Fruit fly (Drosophila melanogaster): ENCODE measurements around the gene RpS17.

Gene RpS17

DNA sequence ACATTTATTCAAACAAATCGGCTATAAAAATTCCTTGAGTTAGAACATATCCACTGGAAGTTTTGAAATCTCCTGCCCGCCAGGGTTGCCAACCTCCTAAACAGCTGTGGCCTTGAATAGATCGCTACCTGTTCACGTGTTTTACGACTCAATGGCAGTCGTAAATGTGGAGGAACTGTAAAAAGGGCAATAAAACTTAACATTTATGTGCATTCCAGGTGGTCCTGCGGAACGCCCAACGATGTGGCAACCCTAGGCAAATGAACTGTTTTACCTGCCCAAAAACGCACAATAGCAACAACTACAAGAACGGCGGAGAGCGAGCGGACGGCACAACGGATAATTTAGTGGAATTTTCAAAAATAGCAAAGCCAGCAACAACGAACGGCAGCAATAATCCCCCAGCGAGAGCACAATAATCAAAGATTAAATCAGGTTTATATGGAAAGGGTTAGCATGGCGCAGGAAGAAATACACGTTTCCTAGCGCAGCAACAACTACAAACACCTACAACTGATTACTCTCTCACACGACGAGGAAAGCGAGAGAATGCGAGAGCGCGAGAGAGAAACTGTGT is 32.1 kb upstream of the RpS17 start:
- TF ChIP-seq CG8478 (optimal IDR thresholded peaks at IDR 0.05) (no peak), psq (optimal IDR thresholded peaks at IDR 0.05) (no peak), EcR (GFP tag; optimal IDR thresholded peaks at IDR 0.05) (no peak), pan (optimal IDR thresholded peaks at IDR 0.05) (no peak), usp (GFP tag; optimal IDR thresholded peaks at IDR 0.05) (no peak), Dll (optimal IDR thresholded peaks at IDR 0.05) (no peak)

DNA sequence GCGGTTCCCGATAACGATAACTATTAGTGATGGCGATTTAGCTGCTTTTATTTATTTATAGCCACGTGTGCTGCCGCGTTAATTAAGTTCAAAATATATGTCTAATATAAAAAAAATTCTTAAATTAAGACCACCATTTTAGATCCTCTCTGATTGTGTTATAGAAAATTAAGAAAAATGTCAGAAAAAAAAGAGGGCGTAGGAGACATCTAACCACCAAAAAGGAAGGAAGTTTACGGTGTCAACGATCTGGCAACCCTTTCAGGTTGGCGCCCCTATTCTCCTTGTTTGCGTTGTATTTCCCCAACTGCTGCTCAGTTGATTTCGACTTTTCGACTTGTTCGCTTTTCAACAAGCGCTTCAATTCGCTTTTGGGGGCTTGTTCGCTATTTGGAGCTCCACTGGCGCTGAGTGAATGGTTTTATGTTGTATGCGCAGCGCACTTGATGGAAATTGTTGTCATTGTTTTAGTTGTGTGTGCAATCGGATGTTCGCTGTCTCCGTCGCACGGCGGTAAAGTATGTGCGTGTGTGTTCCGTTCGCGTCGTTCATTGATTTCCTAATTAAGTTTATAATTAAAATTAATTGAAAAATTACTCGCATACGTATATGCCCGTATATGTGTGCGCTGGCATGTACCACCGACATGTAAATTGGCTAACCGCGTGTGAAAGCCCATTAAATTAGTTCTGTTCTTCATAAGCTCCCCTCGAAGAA is 31.3 kb upstream of the RpS17 start, which contains the start of the genes CG3434 and CG44838:
Gene CG3434, minus strand, starts transcription at position 25 of the 717 bp plus-strand sequence.
Gene CG44838, plus strand, starts transcription at position 276 of the 717 bp plus-strand sequence.
- TF ChIP-seq pan (optimal IDR thresholded peaks at IDR 0.05) (no peak), psq (optimal IDR thresholded peaks at IDR 0.05) (no peak), Dll (optimal IDR thresholded peaks at IDR 0.05) (no peak), EcR (GFP tag; optimal IDR thresholded peaks at IDR 0.05) (no peak), usp (GFP tag; optimal IDR thresholded peaks at IDR 0.05) (no peak), CG8478 (optimal IDR thresholded peaks at IDR 0.05) (no peak)

DNA sequence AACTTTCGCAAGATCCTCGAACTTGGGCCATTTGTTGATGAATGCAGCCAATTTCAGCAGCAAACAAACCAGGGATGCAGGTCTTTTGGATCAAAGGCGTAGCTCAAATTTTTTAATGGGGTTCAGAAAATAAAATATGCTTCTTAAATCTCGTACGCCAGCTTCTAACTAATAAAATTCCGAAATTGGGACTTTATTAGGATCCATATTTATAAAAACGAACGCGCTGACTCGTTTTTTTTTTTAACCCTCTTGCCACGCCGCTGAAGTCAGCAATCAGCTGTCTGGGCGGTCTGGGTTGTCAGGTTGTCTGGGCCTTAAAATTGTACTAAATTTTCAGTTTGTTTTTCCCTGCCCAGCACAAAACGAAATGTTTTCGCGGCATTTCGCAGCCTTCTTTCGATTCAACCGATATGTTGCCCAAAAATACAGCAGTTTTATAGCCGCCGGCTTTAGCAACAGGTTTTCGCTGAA is 28.0 kb upstream of the RpS17 start, which contains the start of gene CG3437:
Gene CG3437, minus strand, starts transcription at position 51 of the 474 bp plus-strand sequence.
- no peak for TF ChIP-seq EcR (GFP tag; optimal IDR thresholded peaks at IDR 0.05)
- TF ChIP-seq pan (optimal IDR thresholded peaks at IDR 0.05): no peak
- TF ChIP-seq psq (optimal IDR thresholded peaks at IDR 0.05): no peak
- TF ChIP-seq CG8478 (optimal IDR thresholded peaks at IDR 0.05): no peak
- TF ChIP-seq usp (GFP tag; optimal IDR thresholded peaks at IDR 0.05): no peak
- no peak for TF ChIP-seq Dll (optimal IDR thresholded peaks at IDR 0.05)

DNA sequence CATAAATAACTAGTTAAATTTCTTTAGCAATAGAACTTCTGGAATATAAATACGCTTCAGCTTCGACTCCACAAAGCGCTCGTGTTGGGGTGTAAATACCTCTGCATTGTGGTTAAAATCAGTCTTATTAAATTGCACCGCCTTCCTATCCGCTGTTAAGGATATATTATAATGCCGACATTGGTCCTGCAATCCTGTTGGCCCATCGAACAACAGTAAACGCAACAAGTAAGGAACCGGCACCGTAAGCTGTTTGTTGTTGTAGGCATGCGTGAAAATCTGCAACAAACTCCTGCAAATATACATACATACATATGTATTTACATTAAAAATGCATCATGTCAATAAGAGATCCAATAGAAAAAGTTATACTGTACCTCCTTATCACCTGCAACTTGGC is 26.8 kb upstream of the RpS17 start:
- TF ChIP-seq usp (GFP tag; optimal IDR thresholded peaks at IDR 0.05): no peak

DNA sequence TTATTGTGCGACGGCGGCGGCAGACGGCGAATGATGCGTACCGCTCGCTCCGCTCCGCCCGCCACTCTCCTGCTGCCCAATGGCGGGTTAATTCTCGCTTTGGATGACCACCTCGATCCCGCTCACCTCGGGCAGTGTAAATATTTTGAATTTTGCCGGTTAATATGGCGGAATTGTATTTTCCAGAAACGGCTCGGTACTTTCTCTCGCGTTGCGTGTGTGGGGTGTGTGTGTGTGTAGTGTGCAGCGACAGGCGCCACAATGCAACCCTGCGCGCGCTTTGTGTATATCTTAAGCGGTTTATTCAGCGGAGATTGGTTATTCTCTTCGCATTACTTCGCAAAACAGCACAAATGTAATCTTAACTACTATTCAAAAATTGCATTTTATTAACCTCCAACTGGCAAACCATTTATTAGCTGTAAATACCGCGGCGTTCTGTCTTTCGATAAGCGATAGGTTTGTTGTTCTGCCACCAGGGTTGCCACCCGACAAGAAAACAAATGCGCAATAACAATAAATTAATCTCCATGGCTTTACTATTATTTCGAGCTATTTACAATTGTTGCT is 26.3 kb upstream of the RpS17 start, which contains the start of the genes phol and CG3552:
Gene phol, minus strand, starts transcription at position 463 of the 570 bp plus-strand sequence.
Gene CG3552, plus strand, starts transcription at position 500 of the 570 bp plus-strand sequence.
- TF ChIP-seq Dll (optimal IDR thresholded peaks at IDR 0.05) (no peak), EcR (GFP tag; optimal IDR thresholded peaks at IDR 0.05) (no peak), pan (optimal IDR thresholded peaks at IDR 0.05) (no peak), psq (optimal IDR thresholded peaks at IDR 0.05) (no peak), usp (GFP tag; optimal IDR thresholded peaks at IDR 0.05) (no peak), CG8478 (optimal IDR thresholded peaks at IDR 0.05) (no peak)

DNA sequence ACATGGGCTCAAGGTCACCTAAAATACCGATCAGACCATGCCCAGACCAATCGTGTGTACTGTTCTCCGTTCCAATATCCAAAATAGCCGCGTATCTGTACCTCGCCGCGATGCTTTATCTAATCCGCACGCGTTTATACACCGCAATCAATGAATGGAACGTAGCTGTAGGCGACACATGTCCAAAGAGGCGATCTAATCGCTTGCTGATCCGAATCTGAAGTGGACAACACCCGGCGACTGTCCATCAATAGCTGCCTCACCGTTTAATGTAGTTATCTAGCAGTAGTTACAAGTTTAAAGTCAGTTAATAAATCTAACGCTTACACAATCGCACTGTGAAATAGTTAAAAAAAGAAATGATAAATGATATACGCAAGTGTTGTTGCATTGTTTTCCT is 22.8 kb upstream of the RpS17 start:
- TF ChIP-seq CG8478 (optimal IDR thresholded peaks at IDR 0.05) (no peak), Dll (optimal IDR thresholded peaks at IDR 0.05) (no peak), psq (optimal IDR thresholded peaks at IDR 0.05) (no peak), EcR (GFP tag; optimal IDR thresholded peaks at IDR 0.05) (no peak), usp (GFP tag; optimal IDR thresholded peaks at IDR 0.05) (no peak), pan (optimal IDR thresholded peaks at IDR 0.05) (no peak)

DNA sequence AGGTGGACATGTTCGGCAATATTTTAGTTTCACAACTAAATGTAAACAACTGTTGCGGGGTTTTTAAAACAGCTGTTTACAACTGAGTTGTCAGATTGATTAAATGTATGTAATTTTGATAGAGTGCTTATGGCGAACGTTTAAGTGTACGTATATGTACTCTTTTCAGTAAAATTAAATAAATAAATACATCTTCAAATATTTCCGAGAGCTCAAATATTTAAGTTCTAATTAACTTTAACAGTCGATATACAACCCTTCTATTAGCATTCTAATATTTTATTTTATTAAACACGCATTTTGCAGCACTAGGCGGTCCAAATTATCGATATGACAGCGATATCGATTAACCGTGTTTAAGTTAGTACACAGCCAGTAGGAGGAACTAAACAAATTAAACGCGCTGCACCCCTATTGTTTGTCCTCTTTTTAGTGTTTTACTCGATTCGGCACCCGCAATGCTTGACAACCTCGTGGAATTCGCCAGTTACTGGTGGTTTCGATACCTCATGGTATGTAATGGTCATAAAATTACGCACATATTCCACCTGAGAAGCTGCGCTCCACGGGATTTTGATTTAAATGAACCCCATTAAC is 22.0 kb upstream of the RpS17 start, which contains the start of the genes CG3448 and ghi:
Gene CG3448, minus strand, starts transcription at position 51 of the 597 bp plus-strand sequence.
Gene ghi, plus strand, starts transcription at position 355 of the 597 bp plus-strand sequence.
- TF ChIP-seq usp (GFP tag; optimal IDR thresholded peaks at IDR 0.05) (no peak), EcR (GFP tag; optimal IDR thresholded peaks at IDR 0.05) (no peak), CG8478 (optimal IDR thresholded peaks at IDR 0.05) (no peak), Dll (optimal IDR thresholded peaks at IDR 0.05) (no peak), psq (optimal IDR thresholded peaks at IDR 0.05) (no peak), pan (optimal IDR thresholded peaks at IDR 0.05) (no peak)

DNA sequence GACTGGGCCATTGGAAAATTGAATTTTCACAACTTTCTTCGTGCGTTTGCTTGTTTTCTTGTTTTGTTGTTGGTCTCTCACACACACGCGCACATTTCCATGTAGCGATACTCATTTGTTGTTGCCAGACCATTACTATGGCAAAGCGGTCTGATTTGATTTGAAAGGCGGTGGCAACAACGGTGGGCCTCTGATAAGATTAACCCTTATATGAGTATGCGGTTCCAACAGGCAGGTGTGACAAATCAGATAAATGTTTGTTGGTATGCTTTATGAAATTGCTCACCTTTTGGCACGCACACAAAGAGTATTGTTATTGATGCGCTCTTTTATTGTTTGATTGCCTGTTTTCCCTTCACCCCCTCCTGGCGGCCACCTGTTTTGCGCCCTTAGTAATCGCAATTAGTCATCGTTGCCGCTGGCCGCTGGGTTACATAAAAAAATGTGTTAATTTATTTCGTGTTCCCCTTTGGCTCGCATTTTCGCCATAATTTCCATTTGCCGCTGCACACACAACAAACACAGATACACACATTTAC is 17.7 kb upstream of the RpS17 start:
- no peak for TF ChIP-seq usp (GFP tag; optimal IDR thresholded peaks at IDR 0.05)
- TF ChIP-seq Dll (optimal IDR thresholded peaks at IDR 0.05): no peak
- no peak for TF ChIP-seq psq (optimal IDR thresholded peaks at IDR 0.05)
- TF ChIP-seq CG8478 (optimal IDR thresholded peaks at IDR 0.05): no peak

DNA sequence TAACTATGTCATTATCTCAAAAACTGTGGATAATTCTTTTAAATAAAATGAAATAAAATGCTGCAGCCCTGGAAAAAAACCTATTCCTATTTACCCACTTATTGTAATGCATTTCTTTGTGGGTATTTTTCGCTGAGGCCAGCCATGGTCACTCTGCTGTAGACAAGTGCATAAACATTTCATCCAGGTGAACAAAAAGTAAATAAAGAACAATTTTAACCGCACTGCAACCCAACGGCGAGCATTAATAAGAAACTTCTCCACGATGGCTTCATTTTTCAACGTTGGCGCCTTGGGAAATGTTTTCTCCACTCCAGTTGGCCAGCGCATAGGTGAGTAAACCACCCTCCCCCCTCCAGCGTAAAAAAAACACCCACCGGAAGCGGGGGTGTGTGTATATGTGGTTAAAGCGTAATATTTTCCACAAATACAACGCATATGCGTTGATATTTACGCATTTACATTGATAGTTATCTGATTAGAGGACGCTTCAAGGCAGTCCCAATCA is 17.2 kb upstream of the RpS17 start, which contains the start of gene CG3529:
Gene CG3529, plus strand, starts transcription at position 134 of the 508 bp plus-strand sequence.
- no peak for TF ChIP-seq CG8478 (optimal IDR thresholded peaks at IDR 0.05)
- no peak for TF ChIP-seq usp (GFP tag; optimal IDR thresholded peaks at IDR 0.05)
- TF ChIP-seq pan (optimal IDR thresholded peaks at IDR 0.05): no peak
- TF ChIP-seq Dll (optimal IDR thresholded peaks at IDR 0.05): no peak
- no peak for TF ChIP-seq EcR (GFP tag; optimal IDR thresholded peaks at IDR 0.05)
- no peak for TF ChIP-seq psq (optimal IDR thresholded peaks at IDR 0.05)

DNA sequence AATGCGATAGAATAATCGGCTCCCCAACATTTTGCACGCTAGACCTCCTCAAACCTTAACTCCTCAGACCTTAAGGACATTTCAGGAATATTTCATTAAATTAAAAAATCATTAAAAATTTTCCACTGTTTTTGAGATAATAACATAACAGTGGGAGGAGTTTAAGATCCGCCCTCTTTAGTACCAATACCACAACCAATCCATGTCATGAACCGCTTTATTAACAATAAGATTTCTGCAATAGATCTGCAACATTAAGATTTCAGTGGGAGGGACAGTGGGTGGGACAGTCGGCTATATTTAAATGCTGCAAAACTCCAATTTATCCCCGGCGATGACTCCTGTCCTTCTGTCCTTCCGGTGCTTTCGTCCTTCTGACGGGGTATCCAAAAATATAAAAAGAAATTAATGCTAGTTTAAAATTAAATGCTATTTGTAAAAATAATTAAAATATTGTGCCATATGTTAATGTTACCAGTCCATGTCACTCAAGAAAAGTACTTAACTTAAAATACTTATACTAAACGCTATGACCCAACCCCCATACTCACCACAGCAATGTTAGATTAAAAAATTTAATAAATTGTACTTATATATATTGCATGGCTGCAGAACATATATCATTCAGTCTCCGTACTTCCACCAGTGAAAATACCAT is 13.1 kb upstream of the RpS17 start, which contains the start of gene Srg3:
Gene Srg3, plus strand, starts transcription at position 608 of the 658 bp plus-strand sequence.
- no peak for TF ChIP-seq psq (optimal IDR thresholded peaks at IDR 0.05)
- no peak for TF ChIP-seq pan (optimal IDR thresholded peaks at IDR 0.05)
- no peak for TF ChIP-seq CG8478 (optimal IDR thresholded peaks at IDR 0.05)
- no peak for TF ChIP-seq usp (GFP tag; optimal IDR thresholded peaks at IDR 0.05)

All from whole organism.